Worm (Caenorhabditis elegans) whole organism, young adult: ENCODE measurements around the gene unc-10.

Experiments used
- B0019.2 ChIP-seq: fragments of 200-800 bp; sonication (Bioruptor generic); conservative IDR thresholded peaks from 2 replicates; pipeline ENCODE4 v1.3.6; 2022; ENCODE audit warnings: missing genetic modification reagents, missing genetic modification characterization, missing compliant biosample characterization
- C17E4.6 ChIP-seq: fragments of 200-800 bp; sonication (Bioruptor generic); IDR thresholded peaks from 2 replicates; pipeline ENCODE4 v1.3.6; 2022; ENCODE audit warnings: missing genetic modification reagents, missing genetic modification characterization, missing compliant biosample characterization
- F22D6.2 ChIP-seq: sonication (generic microtip); optimal IDR thresholded peaks from 2 replicates; lab custom pipeline; 2016; ENCODE audit warnings: mild to moderate bottlenecking, missing genetic modification characterization, missing compliant biosample characterization
- F49E8.2 ChIP-seq: sonication (generic microtip); optimal IDR thresholded peaks from 3 replicates; lab custom pipeline; 2017; ENCODE audit warnings: missing genetic modification characterization, mild to moderate bottlenecking, missing compliant biosample characterization, antibody characterized with exemption, moderate library complexity; ENCODE audit not compliant: insufficient read depth
- K12H6.12 ChIP-seq: fragments of 200-800 bp; sonication (Bioruptor generic); optimal IDR thresholded peaks from 2 replicates; lab custom pipeline; 2018; ENCODE audit warnings: mild to moderate bottlenecking, missing genetic modification characterization, missing compliant biosample characterization
- Y53F4B.3 ChIP-seq: fragments of 200-800 bp; sonication (Bioruptor generic); IDR thresholded peaks from 2 replicates; pipeline ENCODE4 v1.3.6; 2022; ENCODE audit warnings: missing genetic modification reagents, missing genetic modification characterization, missing compliant biosample characterization
- Y53G8AR.9 ChIP-seq: fragments of 200-800 bp; sonication (Bioruptor generic); conservative IDR thresholded peaks from 2 replicates; pipeline ENCODE4 v1.3.6; 2022; ENCODE audit warnings: missing genetic modification reagents, missing genetic modification characterization, missing compliant biosample characterization
- Y95B8A.8 ChIP-seq: fragments of 200-800 bp; sonication (Bioruptor generic); IDR thresholded peaks from 2 replicates; pipeline ENCODE4 v1.3.6; 2022; ENCODE audit warnings: missing genetic modification reagents, missing genetic modification characterization, missing compliant biosample characterization
- aptf-2 ChIP-seq: fragments of 200-800 bp; sonication (Bioruptor generic); conservative IDR thresholded peaks from 2 replicates; pipeline ENCODE4 v1.3.6; 2022; ENCODE audit warnings: missing genetic modification reagents, missing genetic modification characterization, missing compliant biosample characterization
- aptf-3 ChIP-seq: fragments of 200-800 bp; sonication (Bioruptor generic); IDR thresholded peaks from 2 replicates; pipeline ENCODE4 v1.3.6; 2022; ENCODE audit warnings: missing genetic modification characterization, missing compliant biosample characterization
- atf-7 ChIP-seq: sonication (generic microtip); optimal IDR thresholded peaks from 2 replicates; lab custom pipeline; 2017; ENCODE audit warnings: mild to moderate bottlenecking, missing genetic modification characterization, missing compliant biosample characterization
- athp-1 ChIP-seq: sonication (generic microtip); optimal IDR thresholded peaks from 2 replicates; lab custom pipeline; 2017; ENCODE audit warnings: mild to moderate bottlenecking, missing genetic modification characterization, missing compliant biosample characterization
- bed-1 ChIP-seq: fragments of 200-800 bp; sonication (Bioruptor generic); IDR thresholded peaks from 2 replicates; pipeline ENCODE4 v1.3.6; 2022; ENCODE audit warnings: missing genetic modification reagents, missing genetic modification characterization, missing compliant biosample characterization
- dpff-1 ChIP-seq: sonication (generic microtip); optimal IDR thresholded peaks from 2 replicates; lab custom pipeline; 2017; ENCODE audit warnings: mild to moderate bottlenecking, missing genetic modification characterization, missing compliant biosample characterization
- ekl-4 ChIP-seq: fragments of 200-800 bp; sonication (Bioruptor generic); IDR thresholded peaks from 2 replicates; pipeline ENCODE4 v1.3.6; 2022; ENCODE audit warnings: missing genetic modification reagents, missing genetic modification characterization, missing compliant biosample characterization
- ets-4 ChIP-seq: fragments of 200-800 bp; sonication (Bioruptor generic); optimal IDR thresholded peaks from 2 replicates; lab custom pipeline; 2018; ENCODE audit warnings: mild to moderate bottlenecking, missing genetic modification characterization, missing compliant biosample characterization
- let-607 ChIP-seq, 2 experiments: fragments of 200-800 bp in 1 of 2; sonication (Bioruptor generic) in 1 of 2; sonication (generic microtip) in 1 of 2; optimal IDR thresholded peaks; 2 replicates each; lab custom pipeline; 2016 to 2018; ENCODE audit warnings: mild to moderate bottlenecking in 2 of 2, missing compliant biosample characterization in 2 of 2, missing genetic modification characterization in 2 of 2, moderate library complexity in 2 of 2, missing genotype in 1 of 2
- lin-35 ChIP-seq, 3 experiments: fragments of 150-350 bp in 2 of 3; sonication (generic microtip) in 1 of 3; optimal IDR thresholded peaks; 2 replicates each; lab custom pipeline; 2014 to 2018; ENCODE audit warnings: missing biosample characterization in 3 of 3, missing genetic modification characterization in 3 of 3, missing genetic modification reagents in 3 of 3
- lir-1 ChIP-seq: fragments of 200-800 bp; sonication (Bioruptor generic); conservative IDR thresholded peaks from 2 replicates; pipeline ENCODE4 v1.3.6; 2022; ENCODE audit warnings: missing genetic modification reagents, missing genetic modification characterization, missing compliant biosample characterization
- nhr-80 ChIP-seq: sonication (generic microtip); optimal IDR thresholded peaks from 2 replicates; lab custom pipeline; 2016; ENCODE audit warnings: missing genetic modification characterization, missing compliant biosample characterization
- pha-4 ChIP-seq: fragments of 150-350 bp; sonication (generic microtip); optimal IDR thresholded peaks from 2 replicates; lab custom pipeline; 2014; ENCODE audit warnings: missing biosample characterization, missing genetic modification reagents, missing genetic modification characterization
- rec-8 ChIP-seq, 2 experiments: sonication (generic microtip); optimal IDR thresholded peaks; 2 replicates each; lab custom pipeline; 2016; ENCODE audit warnings: mild to moderate bottlenecking in 2 of 2, missing genetic modification characterization in 2 of 2, missing genetic modification reagents in 2 of 2, missing genotype in 2 of 2, missing biosample characterization in 1 of 2, missing compliant biosample characterization in 1 of 2, moderate library complexity in 1 of 2
- repo-1 ChIP-seq: sonication (generic microtip); optimal IDR thresholded peaks from 2 replicates; lab custom pipeline; 2017; ENCODE audit warnings: mild to moderate bottlenecking, missing genetic modification characterization, missing compliant biosample characterization
- rpc-1 ChIP-seq, 2 experiments: fragments of 150-350 bp in 1 of 2; sonication (generic microtip) in 1 of 2; optimal IDR thresholded peaks; 2 replicates each; lab custom pipeline; 2014 to 2018; ENCODE audit warnings: missing biosample characterization in 1 of 2, missing genetic modification characterization in 1 of 2, missing genetic modification reagents in 1 of 2, missing genotype in 1 of 2
- sdz-38 ChIP-seq: sonication (generic microtip); optimal IDR thresholded peaks from 2 replicates; lab custom pipeline; 2016; ENCODE audit warnings: missing genotype, missing genetic modification characterization, missing compliant biosample characterization
- sea-2 ChIP-seq: fragments of 200-800 bp; sonication (Bioruptor generic); IDR thresholded peaks from 2 replicates; pipeline ENCODE4 v1.3.6; 2022; ENCODE audit warnings: missing genetic modification characterization, missing compliant biosample characterization
- snpc-1.1 ChIP-seq: sonication (generic microtip); optimal IDR thresholded peaks from 2 replicates; lab custom pipeline; 2017; ENCODE audit warnings: missing genetic modification characterization, mild to moderate bottlenecking, missing compliant biosample characterization, antibody characterized with exemption, moderate library complexity, missing genotype, missing genetic modification reagents; ENCODE audit not compliant: insufficient read depth
- snpc-3.4 ChIP-seq: sonication (generic microtip); optimal IDR thresholded peaks from 2 replicates; lab custom pipeline; 2017; ENCODE audit warnings: missing genetic modification characterization, mild to moderate bottlenecking, missing compliant biosample characterization, antibody characterized with exemption, moderate library complexity, missing genotype, missing genetic modification reagents
- somi-1 ChIP-seq: fragments of 200-800 bp; sonication (Bioruptor generic); optimal IDR thresholded peaks from 2 replicates; lab custom pipeline; 2018; ENCODE audit warnings: mild to moderate bottlenecking, missing genetic modification characterization, missing compliant biosample characterization
- unc-130 ChIP-seq: sonication (generic microtip); optimal IDR thresholded peaks from 2 replicates; lab custom pipeline; 2016; ENCODE audit warnings: missing genetic modification reagents, missing genetic modification characterization, missing compliant biosample characterization
- unc-62 ChIP-seq: fragments of 150-350 bp; optimal IDR thresholded peaks from 2 replicates; lab custom pipeline; 2014; ENCODE audit warnings: missing biosample characterization, missing genetic modification reagents, missing genetic modification characterization
- ztf-22 ChIP-seq: fragments of 200-800 bp; sonication (Bioruptor generic); optimal IDR thresholded peaks from 2 replicates; lab custom pipeline; 2018; ENCODE audit warnings: mild to moderate bottlenecking, missing genetic modification characterization, moderate library complexity, missing compliant biosample characterization
- ztf-6 ChIP-seq: fragments of 200-800 bp; sonication (Bioruptor generic); IDR thresholded peaks from 2 replicates; pipeline ENCODE4 v1.3.6; 2022; ENCODE audit warnings: missing genetic modification reagents, missing genetic modification characterization, missing compliant biosample characterization

The unc-10 gene

DNA sequence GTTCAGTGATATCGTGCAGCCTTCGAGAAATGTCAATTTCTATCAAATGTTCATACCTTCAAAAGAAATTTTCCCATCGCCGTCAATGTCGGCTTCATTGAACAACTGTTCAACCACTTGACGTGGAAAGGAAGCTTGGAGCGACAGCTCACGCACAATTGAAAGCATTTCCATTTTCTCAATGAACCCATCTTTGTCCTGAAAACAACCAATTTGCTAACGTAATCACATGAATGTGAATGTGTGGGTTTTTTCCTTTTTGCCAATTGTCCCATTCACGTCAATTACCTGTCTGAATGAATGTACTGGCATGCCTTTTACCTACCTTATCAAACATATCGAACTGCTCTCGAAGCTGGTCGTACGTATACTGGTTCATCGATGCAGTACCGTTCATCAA lies 16.2 kb upstream of the unc-10 start (continued):
- TF ChIP-seq ets-4 (GFP tag; lab: Kevin White, UChicago) (peak; percentile 26), rpc-1 (optimal IDR thresholded peaks at IDR 0.05; lab: Kevin White, UChicago) (no peak), rpc-1 (tag; optimal IDR thresholded peaks at IDR 0.05; lab: Kevin White, UChicago) (no peak), F49E8.2 (tag; lab: Kevin White, UChicago) (no peak), sdz-38 (tag; lab: Kevin White, UChicago) (no peak), sea-2 (no peak), ztf-6 (GFP tag; lab: Robert Waterston, UW) (no peak)

DNA sequence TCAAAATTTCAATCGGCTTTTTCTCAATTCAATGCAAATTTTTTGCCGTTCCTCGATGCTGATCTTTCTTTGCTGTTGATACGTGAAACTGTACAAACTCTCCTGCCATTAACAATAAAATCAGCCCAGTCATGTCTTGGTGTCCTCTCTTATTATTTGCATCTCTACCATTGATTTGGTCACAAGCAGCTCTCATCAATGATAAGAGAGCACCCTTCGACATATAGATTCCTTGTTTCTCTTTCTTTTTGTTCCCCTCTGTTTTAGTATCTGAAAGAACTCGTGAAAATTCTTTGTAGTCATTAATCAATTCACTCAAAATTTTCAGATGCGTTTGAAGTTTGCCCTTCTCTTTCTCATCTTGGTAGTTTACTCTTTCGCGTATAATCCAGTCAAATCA lies 11.7 kb upstream of the unc-10 start, which contains the start of gene lron-7:
Gene lron-7, plus strand, starts transcription at position 323 of the 400 bp plus-strand sequence.
- peak; percentile 65 for TF ChIP-seq nhr-80
- no peak for TF ChIP-seq K12H6.12 (tag; lab: Kevin White, UChicago)
- TF ChIP-seq, all 124 proteins: peak for 1

DNA sequence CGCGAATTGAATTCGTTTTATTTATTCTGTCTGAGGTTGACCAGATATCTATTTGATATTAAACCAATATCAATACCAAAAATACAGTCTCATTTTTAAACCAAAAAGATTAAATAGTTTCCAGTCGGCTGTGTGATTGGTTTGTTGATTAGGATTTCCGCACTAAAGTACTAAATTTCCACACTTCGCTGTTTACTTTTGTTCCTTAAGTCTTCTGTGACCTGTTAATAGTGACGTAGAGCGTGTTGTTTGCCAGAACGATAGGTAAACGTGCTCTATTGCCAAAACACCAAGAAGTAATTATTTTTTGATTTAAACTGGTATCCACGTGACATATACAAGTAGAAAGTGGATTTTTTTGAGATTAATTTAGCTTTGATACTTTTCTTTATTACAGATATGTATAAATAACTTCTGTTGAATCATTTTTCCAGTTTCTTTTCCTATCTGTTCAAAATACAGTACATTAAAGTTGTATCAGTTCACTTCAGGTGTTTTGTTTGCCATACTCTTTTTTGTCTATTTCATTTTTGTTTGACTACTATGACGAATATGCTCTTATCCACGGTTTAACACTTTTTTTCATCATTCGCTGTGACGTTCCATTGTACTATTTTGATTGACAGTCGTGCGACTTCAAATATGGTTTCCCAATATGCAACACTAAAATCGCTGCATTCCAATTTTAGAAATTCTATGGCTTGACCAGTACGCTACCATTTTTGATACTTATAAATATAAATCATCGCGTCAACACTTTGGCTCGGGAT lies 10.9 kb upstream of the unc-10 start:
- TF ChIP-seq aptf-2 (GFP tag; lab: Robert Waterston, UW) (no peak), Y53G8AR.9 (GFP tag; lab: Robert Waterston, UW) (no peak), pha-4 (peak; percentile 68), Y95B8A.8 (no peak), atf-7 (peak; percentile 65), aptf-3 (GFP tag; lab: Robert Waterston, UW) (no peak), somi-1 (GFP tag; lab: Kevin White, UChicago) (no peak), C17E4.6 (GFP tag; lab: Robert Waterston, UW) (no peak), let-607 (tag; optimal IDR thresholded peaks at IDR 0.05; lab: Kevin White, UChicago) (peak; percentile 74 to 77), K12H6.12 (tag; lab: Kevin White, UChicago) (no peak), athp-1 (tag; lab: Kevin White, UChicago) (no peak), dpff-1 (tag; lab: Kevin White, UChicago) (no peak), B0019.2 (GFP tag; lab: Robert Waterston, UW) (no peak), rec-8 (tag; optimal IDR thresholded peaks at IDR 0.05; lab: Kevin White, UChicago) (no peak), Y53F4B.3 (GFP tag; lab: Robert Waterston, UW) (no peak), F22D6.2 (tag; lab: Kevin White, UChicago) (no peak), unc-62 (GFP tag; lab: Kevin White, UChicago) (peak; percentile 89), lir-1 (GFP tag; lab: Robert Waterston, UW) (no peak), snpc-3.4 (tag; lab: Kevin White, UChicago) (no peak), nhr-80 (peak; percentile 62)
- TF ChIP-seq, all 124 proteins: peak for 5

DNA sequence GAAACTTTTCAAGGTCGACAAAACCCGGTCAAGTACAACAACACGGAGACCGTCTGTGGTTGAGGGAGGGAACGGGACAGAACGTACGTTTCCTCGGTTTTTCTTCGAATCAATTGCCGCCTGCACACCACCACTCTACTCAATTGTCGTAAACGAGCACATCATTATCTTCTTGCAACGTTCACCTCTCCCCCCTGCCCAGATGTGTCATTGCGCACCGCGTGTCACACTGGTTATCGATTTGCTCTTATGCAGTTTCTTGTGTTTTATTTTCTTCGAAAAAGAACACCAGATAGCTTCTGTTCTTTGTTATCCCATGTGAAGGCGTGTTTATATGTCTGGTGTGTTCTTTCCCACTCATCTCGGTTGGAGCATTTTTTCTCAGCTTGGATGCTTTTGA lies 9.4 kb upstream of the unc-10 start:
- no peak for TF ChIP-seq nhr-80
- TF ChIP-seq bed-1 (GFP tag; lab: Robert Waterston, UW): no peak
- TF ChIP-seq repo-1: no peak
- no peak for TF ChIP-seq F22D6.2 (tag; lab: Kevin White, UChicago)
- TF ChIP-seq ztf-22 (GFP tag; lab: Kevin White, UChicago): no peak
- no peak for TF ChIP-seq ekl-4 (GFP tag; lab: Robert Waterston, UW)
- no peak for TF ChIP-seq rpc-1 (optimal IDR thresholded peaks at IDR 0.05; lab: Kevin White, UChicago)
- no peak for TF ChIP-seq rpc-1 (tag; optimal IDR thresholded peaks at IDR 0.05; lab: Kevin White, UChicago)
- TF ChIP-seq lin-35 (GFP tag; optimal IDR thresholded peaks at IDR 0.05; lab: Kevin White, UChicago): no peak
- no peak for TF ChIP-seq snpc-1.1 (tag; lab: Kevin White, UChicago)
- TF ChIP-seq unc-130 (GFP tag; lab: Kevin White, UChicago): no peak
